Fruit fly (Drosophila melanogaster): ENCODE data around the gene Apc.

The Apc gene

dm6 chr3R:28789317-28789716, 55.2 kb downstream of the Apc start, which contains the start of gene CG34295:
TSS of gene CG34295 (plus strand) at chr3R:28789617.
- TF ChIP-seq twi (tag; optimal IDR thresholded peaks at IDR 0.05): no peak
- TF ChIP-seq oc (tag; optimal IDR thresholded peaks at IDR 0.05): no peak
- TF ChIP-seq CG14860 (GFP tag; IDR thresholded peaks at IDR 0.05; ENCODE audit: partially characterized antibody): no peak
- TF ChIP-seq vfl (GFP tag; optimal IDR thresholded peaks at IDR 0.05): no peak
- no peak for TF ChIP-seq aop (GFP tag; IDR thresholded peaks at IDR 0.05)
- no peak for TF ChIP-seq cato (GFP tag; optimal IDR thresholded peaks at IDR 0.05; ENCODE audit: borderline replicate concordance)
- TF ChIP-seq HLH54F (GFP tag; optimal IDR thresholded peaks at IDR 0.05): no peak
- no peak for TF ChIP-seq zen2 (GFP tag; IDR thresholded peaks at IDR 0.05; ENCODE audit: partially characterized antibody)
- no peak for TF ChIP-seq CG17568 (GFP tag; optimal IDR thresholded peaks at IDR 0.05)
- no peak for TF ChIP-seq hkb (optimal IDR thresholded peaks at IDR 0.05)
- no peak for TF ChIP-seq hkb (GFP tag; IDR thresholded peaks at IDR 0.05)
